Worm (Caenorhabditis elegans) whole organism, midembryonic: ENCODE measurements around the gene T03E6.9.

Source experiments
- T22C8.4 ChIP-seq: fragments of 200-800 bp; sonication (Bioruptor generic); IDR thresholded peaks from 2 replicates; pipeline ENCODE4 v1.3.6; 2022; ENCODE audit warnings: missing genetic modification characterization, missing compliant biosample characterization
- cog-1 ChIP-seq: sonication (generic microtip); optimal IDR thresholded peaks from 2 replicates; lab custom pipeline; 2016; ENCODE audit warnings: missing genetic modification characterization, missing compliant biosample characterization
- flt-1 ChIP-seq: fragments of 200-800 bp; sonication (Bioruptor generic); IDR thresholded peaks from 2 replicates; pipeline ENCODE4 v1.3.6; 2022; ENCODE audit warnings: missing genetic modification characterization, missing compliant biosample characterization
- klf-2 ChIP-seq: fragments of 200-800 bp; sonication (Bioruptor generic); conservative IDR thresholded peaks from 2 replicates; pipeline ENCODE4 v1.3.6; 2022; ENCODE audit warnings: missing genetic modification reagents, missing genetic modification characterization, missing compliant biosample characterization
- med-1 ChIP-seq: sonication (generic microtip); optimal IDR thresholded peaks from 2 replicates; lab custom pipeline; 2017; ENCODE audit warnings: missing genetic modification characterization, mild to moderate bottlenecking, missing compliant biosample characterization, antibody characterized with exemption, missing genetic modification reagents; ENCODE audit not compliant: insufficient read depth
- ref-1 ChIP-seq: fragments of 200-800 bp; sonication (Bioruptor generic); conservative IDR thresholded peaks from 2 replicates; pipeline ENCODE4 v1.3.6; 2022; ENCODE audit warnings: missing genetic modification reagents, missing genetic modification characterization, missing compliant biosample characterization
- tab-1 ChIP-seq: fragments of 200-800 bp; sonication (Bioruptor generic); IDR thresholded peaks from 2 replicates; pipeline ENCODE4 v1.3.6; 2022; ENCODE audit warnings: missing genetic modification characterization, missing compliant biosample characterization
- ztf-23 ChIP-seq: fragments of 200-800 bp; sonication (Bioruptor generic); IDR thresholded peaks from 2 replicates; pipeline ENCODE4 v1.3.6; 2022; ENCODE audit warnings: missing genetic modification reagents, missing genetic modification characterization, missing compliant biosample characterization
- ztf-29 ChIP-seq: fragments of 200-800 bp; sonication (Bioruptor generic); IDR thresholded peaks from 2 replicates; pipeline ENCODE4 v1.3.6; 2022; ENCODE audit warnings: missing genetic modification reagents, missing genetic modification characterization, missing compliant biosample characterization

T03E6.9 gene

DNA sequence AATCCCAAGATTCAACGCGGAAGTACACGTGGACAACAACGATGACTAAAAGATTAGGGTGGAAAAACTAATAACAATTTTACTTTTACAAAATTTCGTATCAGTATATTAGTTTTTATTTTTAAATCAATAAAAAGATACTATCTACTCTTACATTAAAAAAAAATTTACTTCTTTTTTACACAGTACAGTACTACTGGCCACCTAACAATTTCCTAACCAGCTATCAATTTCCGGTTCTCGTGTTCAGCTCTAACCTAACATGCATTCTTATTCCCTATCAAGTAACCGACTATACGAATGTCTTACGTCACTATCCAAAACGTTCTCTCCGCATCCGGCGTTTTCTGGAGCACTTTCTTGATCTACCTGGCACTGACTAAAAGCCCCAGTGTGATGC, 29.1 kb upstream of the T03E6.9 start, which contains the start of gene srd-21:
Gene srd-21, plus strand, starts transcription at position 301 of the 400 bp plus-strand sequence.
- TF ChIP-seq klf-2 (GFP tag; lab: Robert Waterston, UW) (no peak), ztf-23 (GFP tag; lab: Robert Waterston, UW) (no peak), ztf-29 (GFP tag; lab: Robert Waterston, UW) (no peak), ref-1 (GFP tag; lab: Robert Waterston, UW) (no peak), med-1 (GFP tag; lab: Kevin White, UChicago) (no peak)

- TF ChIP-seq T22C8.4 (GFP tag; lab: Robert Waterston, UW) (no peak), med-1 (GFP tag; lab: Kevin White, UChicago) (no peak), tab-1 (GFP tag; lab: Robert Waterston, UW) (no peak)
Observed at ce11 chrV:16628991-16629390, 28.5 kb upstream of the T03E6.9 start, which contains the start of gene W06G6.2. Gene W06G6.2 (plus strand): TSS chrV:16629291.

- no peak for TF ChIP-seq klf-2 (GFP tag; lab: Robert Waterston, UW)
- TF ChIP-seq ztf-23 (GFP tag; lab: Robert Waterston, UW): no peak
- no peak for TF ChIP-seq ztf-29 (GFP tag; lab: Robert Waterston, UW)
- no peak for TF ChIP-seq T22C8.4 (GFP tag; lab: Robert Waterston, UW)
- TF ChIP-seq tab-1 (GFP tag; lab: Robert Waterston, UW): no peak
- no peak for TF ChIP-seq med-1 (GFP tag; lab: Kevin White, UChicago)
- TF ChIP-seq ref-1 (GFP tag; lab: Robert Waterston, UW): no peak
- no peak for TF ChIP-seq cog-1 (tag; lab: Kevin White, UChicago)
- no peak for TF ChIP-seq flt-1 (GFP tag; lab: Robert Waterston, UW)
Observed at ce11 chrV:16627962-16628361, 27.4 kb upstream of the T03E6.9 start, which contains the start of gene oac-53. Gene oac-53 (minus strand): TSS chrV:16627970.

- TF ChIP-seq flt-1 (GFP tag; lab: Robert Waterston, UW) (no peak), cog-1 (tag; lab: Kevin White, UChicago) (no peak), med-1 (GFP tag; lab: Kevin White, UChicago) (no peak), ref-1 (GFP tag; lab: Robert Waterston, UW) (no peak), ztf-29 (GFP tag; lab: Robert Waterston, UW) (no peak), tab-1 (GFP tag; lab: Robert Waterston, UW) (no peak), klf-2 (GFP tag; lab: Robert Waterston, UW) (no peak), ztf-23 (GFP tag; lab: Robert Waterston, UW) (no peak), T22C8.4 (GFP tag; lab: Robert Waterston, UW) (no peak)
Observed at ce11 chrV:16622754-16623261, 22.3 kb upstream of the T03E6.9 start, which contains the start of gene Y70C5A.2. Gene Y70C5A.2 (minus strand): TSS chrV:16623211.

ce11 chrV:16621894-16622293, 21.4 kb upstream of the T03E6.9 start:
- no peak for TF ChIP-seq ztf-23 (GFP tag; lab: Robert Waterston, UW)
- TF ChIP-seq ref-1 (GFP tag; lab: Robert Waterston, UW): peak; percentile 52; the same call in 1 of the 2 replicates
- no peak for TF ChIP-seq klf-2 (GFP tag; lab: Robert Waterston, UW)
- peak; percentile 71; the same call in 1 of the 2 replicates for TF ChIP-seq tab-1 (GFP tag; lab: Robert Waterston, UW)
- TF ChIP-seq ztf-29 (GFP tag; lab: Robert Waterston, UW): no peak
- TF ChIP-seq T22C8.4 (GFP tag; lab: Robert Waterston, UW): no peak
- peak; percentile 84 for TF ChIP-seq flt-1 (GFP tag; lab: Robert Waterston, UW)

ce11 chrV:16620874-16621273, 20.4 kb upstream of the T03E6.9 start, which contains the start of gene Y70C5A.3:
Gene Y70C5A.3 (minus strand): TSS chrV:16620923.
- no peak for TF ChIP-seq ztf-23 (GFP tag; lab: Robert Waterston, UW)
- no peak for TF ChIP-seq T22C8.4 (GFP tag; lab: Robert Waterston, UW)
- no peak for TF ChIP-seq ztf-29 (GFP tag; lab: Robert Waterston, UW)
- no peak for TF ChIP-seq med-1 (GFP tag; lab: Kevin White, UChicago)
- no peak for TF ChIP-seq cog-1 (tag; lab: Kevin White, UChicago)
- TF ChIP-seq ref-1 (GFP tag; lab: Robert Waterston, UW): no peak
- TF ChIP-seq flt-1 (GFP tag; lab: Robert Waterston, UW): no peak
- no peak for TF ChIP-seq klf-2 (GFP tag; lab: Robert Waterston, UW)
- no peak for TF ChIP-seq tab-1 (GFP tag; lab: Robert Waterston, UW)

DNA sequence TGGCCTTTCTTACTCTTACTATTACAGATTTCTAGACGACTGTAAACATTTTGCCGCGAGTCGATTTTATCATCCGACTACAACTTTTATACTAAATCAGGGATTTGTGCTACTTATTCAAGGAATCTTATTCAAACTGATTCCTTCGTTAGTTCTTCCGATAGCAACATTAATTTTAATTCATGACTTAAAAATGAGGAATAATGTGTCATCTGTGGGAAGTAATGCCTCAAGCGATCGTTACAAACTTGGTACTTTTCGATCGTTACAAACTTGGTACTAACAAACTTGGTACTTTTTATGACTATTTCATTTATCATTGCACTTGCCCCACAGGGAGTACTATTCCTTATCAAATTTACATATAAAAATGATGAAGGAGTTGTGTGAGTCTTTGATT, 16.9 kb upstream of the T03E6.9 start, which contains the start of gene Y70C5A.4:
Gene Y70C5A.4, plus strand, starts transcription at position 301 of the 400 bp plus-strand sequence.
- TF ChIP-seq tab-1 (GFP tag; lab: Robert Waterston, UW): no peak
- TF ChIP-seq ztf-29 (GFP tag; lab: Robert Waterston, UW): no peak
- no peak for TF ChIP-seq med-1 (GFP tag; lab: Kevin White, UChicago)
- TF ChIP-seq ztf-23 (GFP tag; lab: Robert Waterston, UW): no peak
- no peak for TF ChIP-seq ref-1 (GFP tag; lab: Robert Waterston, UW)
- TF ChIP-seq flt-1 (GFP tag; lab: Robert Waterston, UW): no peak
- no peak for TF ChIP-seq cog-1 (tag; lab: Kevin White, UChicago)
- TF ChIP-seq klf-2 (GFP tag; lab: Robert Waterston, UW): no peak
- TF ChIP-seq T22C8.4 (GFP tag; lab: Robert Waterston, UW): no peak

DNA sequence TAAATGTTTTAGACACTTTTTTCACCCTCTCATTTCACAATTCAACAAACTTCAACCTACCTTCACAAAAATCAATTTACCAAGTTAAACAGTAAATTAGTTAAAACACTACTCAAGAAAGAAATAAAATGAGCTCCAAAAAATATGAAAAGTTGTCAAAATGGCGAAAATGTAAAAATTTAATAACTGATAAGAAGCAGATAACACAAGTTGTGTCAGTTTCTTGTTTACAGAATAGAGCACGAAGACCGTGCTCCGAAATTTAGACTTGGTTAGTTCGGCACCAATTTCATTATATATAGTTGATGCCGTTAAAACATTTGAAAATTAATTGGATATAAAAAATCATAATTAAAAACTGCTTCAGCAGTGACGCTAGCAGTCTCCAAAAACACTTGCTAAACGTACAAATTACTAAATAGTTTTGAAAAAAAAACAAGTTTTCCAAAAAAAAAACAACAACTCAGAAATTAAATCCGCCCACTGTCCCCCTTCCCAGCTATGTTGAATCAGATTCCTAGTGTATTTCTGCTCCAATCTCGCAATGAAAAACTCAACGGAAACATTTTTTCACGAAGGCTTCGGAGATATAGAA, 10.4 kb upstream of the T03E6.9 start, which contains the start of gene srw-54:
Gene srw-54, plus strand, starts transcription at position 545 of the 595 bp plus-strand sequence.
- no peak for TF ChIP-seq flt-1 (GFP tag; lab: Robert Waterston, UW)
- TF ChIP-seq ztf-23 (GFP tag; lab: Robert Waterston, UW): no peak
- TF ChIP-seq ztf-29 (GFP tag; lab: Robert Waterston, UW): no peak
- TF ChIP-seq med-1 (GFP tag; lab: Kevin White, UChicago): no peak
- no peak for TF ChIP-seq cog-1 (tag; lab: Kevin White, UChicago)
- TF ChIP-seq klf-2 (GFP tag; lab: Robert Waterston, UW): no peak
- TF ChIP-seq ref-1 (GFP tag; lab: Robert Waterston, UW): no peak
- no peak for TF ChIP-seq T22C8.4 (GFP tag; lab: Robert Waterston, UW)
- TF ChIP-seq tab-1 (GFP tag; lab: Robert Waterston, UW): no peak
